Worm (Caenorhabditis elegans): Measurements from ENCODE around the gene ikke-1.

The ikke-1 gene

DNA sequence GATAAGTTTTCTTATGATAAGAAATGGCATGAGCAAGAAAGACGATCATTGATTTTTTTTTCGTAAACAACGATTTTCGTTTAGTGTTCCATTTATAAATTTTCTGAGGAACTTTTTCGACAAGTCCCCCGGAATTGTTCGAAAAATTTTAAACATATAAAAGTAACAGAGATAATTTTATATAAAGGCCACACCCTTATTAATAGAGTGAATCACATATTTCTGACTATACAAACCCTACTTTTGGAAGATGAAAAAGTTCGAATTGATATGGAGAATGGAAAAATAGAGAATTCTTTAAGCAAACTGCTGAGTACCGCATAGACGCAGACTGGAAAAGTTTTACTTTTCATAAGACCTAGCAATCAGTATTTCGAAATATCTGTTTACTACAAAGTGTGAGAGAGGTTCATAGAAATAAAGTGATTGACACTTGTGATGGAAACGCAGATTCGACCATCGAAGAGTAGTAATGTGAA lies 658 bp upstream of the ikke-1 start (continued):
- TF ChIP-seq hlh-11 (tag; optimal IDR thresholded peaks at IDR 0.05) (peak; percentile 85), F26F4.8 (GFP tag; conservative IDR thresholded peaks at IDR 0.05) (no peak), ZK546.5 (tag; optimal IDR thresholded peaks at IDR 0.05) (no peak), hif-1 (tag; optimal IDR thresholded peaks at IDR 0.05) (peak in 1 of 2 experiments; percentile 37), F44E2.7 (GFP tag; IDR thresholded peaks at IDR 0.05) (0 out of 2 replicates have a peak, but pooled peaks have one; percentile 14), hmg-1.1 (GFP tag; IDR thresholded peaks at IDR 0.05) (peak; percentile 70), R02D3.7 (tag; optimal IDR thresholded peaks at IDR 0.05) (no peak), duxl-1 (tag; optimal IDR thresholded peaks at IDR 0.05; ENCODE audit: poor library complexity) (peak; percentile 17), ceh-20 (GFP tag; IDR thresholded peaks at IDR 0.05) (peak; percentile 67; the same call in 1 of the 2 replicates), lin-13 (GFP tag; optimal IDR thresholded peaks at IDR 0.05) (peak; percentile 76), unc-39 (tag; optimal IDR thresholded peaks at IDR 0.05) (no peak), tag-97 (GFP tag; IDR thresholded peaks at IDR 0.05) (peak; percentile 43; the same call in 1 of the 2 replicates), Y75B8A.6 (GFP tag; IDR thresholded peaks at IDR 0.05) (peak; percentile 85), ceh-44 (GFP tag; IDR thresholded peaks at IDR 0.05) (no peak), lin-38 (GFP tag; IDR thresholded peaks at IDR 0.05) (peak; percentile 68), lir-3 (tag; optimal IDR thresholded peaks at IDR 0.05) (peak; percentile 5), ztf-11 (tag; optimal IDR thresholded peaks at IDR 0.05) (no peak), lim-7 (GFP tag; IDR thresholded peaks at IDR 0.05) (peak; percentile 66; the same call in 1 of the 2 replicates), unc-62 (GFP tag; optimal IDR thresholded peaks at IDR 0.05 in 1 of 2) (no peak), unc-62 (tag; optimal IDR thresholded peaks at IDR 0.05) (no peak), nhr-76 (tag; optimal IDR thresholded peaks at IDR 0.05) (peak; percentile 11), lin-1 (GFP tag; IDR thresholded peaks at IDR 0.05) (peak; percentile 82), jun-1 (tag; optimal IDR thresholded peaks at IDR 0.05) (peak; percentile 31), skn-1 (tag; optimal IDR thresholded peaks at IDR 0.05) (no peak), T20F7.1 (GFP tag; optimal IDR thresholded peaks at IDR 0.05) (peak; percentile 84), saeg-2 (GFP tag; IDR thresholded peaks at IDR 0.05) (0 out of 2 replicates have a peak, but pooled peaks have one; percentile 70), vab-7 (GFP tag; IDR thresholded peaks at IDR 0.05) (peak; percentile 59; the same call in 1 of the 2 replicates), php-3 (GFP tag; IDR thresholded peaks at IDR 0.05) (peak; percentile 29; the same call in 1 of the 2 replicates), dmd-6 (GFP tag; IDR thresholded peaks at IDR 0.05) (peak; percentile 63), spr-3 (GFP tag; optimal IDR thresholded peaks at IDR 0.05) (peak; percentile 5), zag-1 (tag; optimal IDR thresholded peaks at IDR 0.05) (no peak), nhr-48 (tag; optimal IDR thresholded peaks at IDR 0.05) (no peak), ZK337.2 (GFP tag; IDR thresholded peaks at IDR 0.05) (no peak), D1046.2 (GFP tag; IDR thresholded peaks at IDR 0.05) (0 out of 2 replicates have a peak, but pooled peaks have one; percentile 4), ceh-32 (tag; optimal IDR thresholded peaks at IDR 0.05; ENCODE audit: poor library complexity) (no peak), ceh-82 (tag; optimal IDR thresholded peaks at IDR 0.05) (no peak), hlh-30 (tag; optimal IDR thresholded peaks at IDR 0.05; ENCODE audit: insufficient read depth) (peak; percentile 87), F49E8.2 (tag; optimal IDR thresholded peaks at IDR 0.05; ENCODE audit: borderline replicate concordance) (no peak), set-16 (GFP tag; IDR thresholded peaks at IDR 0.05) (no peak), nhr-41 (GFP tag; IDR thresholded peaks at IDR 0.05) (0 out of 2 replicates have a peak, but pooled peaks have one; percentile 43), Y5F2A.4 (GFP tag; optimal IDR thresholded peaks at IDR 0.05) (no peak), mxl-2 (GFP tag; conservative IDR thresholded peaks at IDR 0.05) (no peak), fos-1 (tag; optimal IDR thresholded peaks at IDR 0.05) (no peak), nhr-77 (tag; optimal IDR thresholded peaks at IDR 0.05) (peak; percentile 75), madf-9 (GFP tag; conservative IDR thresholded peaks at IDR 0.05) (peak; percentile 62), lsy-2 (tag; optimal IDR thresholded peaks at IDR 0.05) (peak in 1 of 2 experiments; percentile 91), dmd-9 (GFP tag; IDR thresholded peaks at IDR 0.05) (no peak), zip-2 (tag; optimal IDR thresholded peaks at IDR 0.05) (peak; percentile 74), nhr-237 (tag; optimal IDR thresholded peaks at IDR 0.05) (no peak), egl-27 (tag; optimal IDR thresholded peaks at IDR 0.05) (no peak), daf-12 (tag; optimal IDR thresholded peaks at IDR 0.05) (no peak)

Data from whole organism, L4 larva.